Worm (Caenorhabditis elegans) whole organism, L4/young adult: ENCODE results near the gene kars-1.

Source experiments
- W03F9.2 ChIP-seq: fragments of 150-350 bp; optimal IDR thresholded peaks from 2 replicates; lab custom pipeline; 2014; ENCODE audit warnings: missing biosample characterization, missing genetic modification characterization
- him-1 ChIP-seq: sonication (generic microtip); optimal IDR thresholded peaks from 2 replicates; lab custom pipeline; 2016; ENCODE audit warnings: missing genotype, missing genetic modification reagents, missing genetic modification characterization, missing compliant biosample characterization

ce11 chrII:7037659-7038342 lies 34.4 kb downstream of the kars-1 start, which contains the start of gene cin-4:
- TF ChIP-seq him-1 (tag; lab: Kevin White, UChicago) (no peak), W03F9.2 (tag; lab: Kevin White, UChicago) (no peak)
